Fruit fly (Drosophila melanogaster) whole organism, embryonic: Measurements from ENCODE around the gene AGO2.

Experiments used
- Atf-2 ChIP-seq: fragments of 200-800 bp; sonication (Bioruptor generic); optimal IDR thresholded peaks from 2 replicates; lab custom pipeline; 2016; ENCODE audit warnings: missing biosample characterization, missing genetic modification characterization
- B-H2 ChIP-seq: fragments of 200-800 bp; sonication (Bioruptor generic); optimal IDR thresholded peaks from 2 replicates; lab custom pipeline; 2018; ENCODE audit warnings: missing biosample characterization, mild to moderate bottlenecking, missing genetic modification characterization
- BEAF-32 ChIP-seq: fragments of 200-800 bp; sonication (Bioruptor generic); optimal IDR thresholded peaks from 3 replicates; lab custom pipeline; 2017; ENCODE audit warnings: missing biosample characterization, missing genetic modification characterization, mild to moderate bottlenecking, moderate library complexity, missing genetic modification reagents
- Bteb2 ChIP-seq: fragments of 200-800 bp; sonication (Bioruptor generic); optimal IDR thresholded peaks from 2 replicates; lab custom pipeline; 2016; ENCODE audit warnings: missing biosample characterization, missing genetic modification characterization
- CG10979 ChIP-seq: fragments of 200-800 bp; sonication (Bioruptor generic); optimal IDR thresholded peaks from 2 replicates; lab custom pipeline; 2018; ENCODE audit warnings: missing biosample characterization, mild to moderate bottlenecking, missing genetic modification characterization, moderate library complexity
- CG12391 ChIP-seq: fragments of 200-800 bp; sonication (Bioruptor generic); optimal IDR thresholded peaks from 3 replicates; lab custom pipeline; 2018; ENCODE audit warnings: missing biosample characterization, mild to moderate bottlenecking, missing genetic modification characterization, moderate library complexity
- CG13287 ChIP-seq: fragments of 200-800 bp; sonication (Bioruptor generic); IDR thresholded peaks from 2 replicates; pipeline ENCODE4 v1.3.6; 2022; ENCODE audit warnings: missing biosample characterization, missing genetic modification characterization; ENCODE audit not compliant: partially characterized antibody
- CG15479 ChIP-seq: fragments of 200-800 bp; sonication (Bioruptor generic); optimal IDR thresholded peaks from 3 replicates; lab custom pipeline; 2019; ENCODE audit warnings: missing biosample characterization, mild to moderate bottlenecking, missing genetic modification characterization, moderate library complexity
- CG17328 ChIP-seq: fragments of 200-800 bp; sonication (Bioruptor generic); IDR thresholded peaks from 2 replicates; pipeline ENCODE4 v1.3.6; 2022; ENCODE audit warnings: missing biosample characterization, missing genetic modification characterization
- CG2889 ChIP-seq: fragments of 200-800 bp; sonication (Bioruptor generic); IDR thresholded peaks from 3 replicates; pipeline ENCODE4 v1.3.6; 2022; ENCODE audit warnings: missing biosample characterization, missing genetic modification characterization
- CG34422 ChIP-seq: fragments of 200-800 bp; sonication (Bioruptor generic); IDR thresholded peaks from 3 replicates; pipeline ENCODE4 v1.3.6; 2022; ENCODE audit warnings: missing biosample characterization, missing genetic modification characterization
- CG7786 ChIP-seq: fragments of 200-800 bp; sonication (Bioruptor generic); optimal IDR thresholded peaks from 2 replicates; lab custom pipeline; 2016; ENCODE audit warnings: missing biosample characterization, missing genetic modification characterization
- CG8290 ChIP-seq, 3 experiments: fragments of 200-800 bp; sonication (Bioruptor generic); optimal IDR thresholded peaks; 2 replicates each; lab custom pipeline; 2016 to 2019; ENCODE audit warnings: missing biosample characterization in 3 of 3, missing genetic modification characterization in 3 of 3, mild to moderate bottlenecking in 2 of 3, moderate library complexity in 1 of 3
- CG9437 ChIP-seq: fragments of 200-800 bp; sonication (Bioruptor generic); optimal IDR thresholded peaks from 2 replicates; lab custom pipeline; 2018; ENCODE audit warnings: missing biosample characterization, mild to moderate bottlenecking, missing genetic modification characterization
- CG9817 ChIP-seq: fragments of 200-800 bp; sonication (Bioruptor generic); optimal IDR thresholded peaks from 2 replicates; lab custom pipeline; 2018; ENCODE audit warnings: missing biosample characterization, mild to moderate bottlenecking, missing genetic modification characterization, moderate library complexity
- Camta ChIP-seq: fragments of 200-800 bp; sonication (Bioruptor generic); optimal IDR thresholded peaks from 2 replicates; lab custom pipeline; 2016; ENCODE audit warnings: missing biosample characterization, missing genetic modification characterization
- Dbx ChIP-seq: fragments of 200-800 bp; sonication (Bioruptor generic); IDR thresholded peaks from 3 replicates; pipeline ENCODE4 v1.3.6; 2022; ENCODE audit warnings: missing biosample characterization, missing genetic modification characterization
- Doc3 ChIP-seq: fragments of 200-800 bp; sonication (Bioruptor generic); IDR thresholded peaks from 3 replicates; pipeline ENCODE4 v1.3.6; 2022; ENCODE audit warnings: missing biosample characterization, missing genetic modification characterization; ENCODE audit not compliant: partially characterized antibody
- Dp ChIP-seq: fragments of 200-800 bp; sonication (Bioruptor generic); optimal IDR thresholded peaks from 2 replicates; lab custom pipeline; 2018; ENCODE audit warnings: missing biosample characterization, mild to moderate bottlenecking, missing genetic modification characterization, moderate library complexity
- Fer3 ChIP-seq: fragments of 200-800 bp; sonication (Bioruptor generic); optimal IDR thresholded peaks from 2 replicates; lab custom pipeline; 2018; ENCODE audit warnings: missing biosample characterization, mild to moderate bottlenecking, missing genetic modification characterization, moderate library complexity
- Hmx ChIP-seq: fragments of 200-800 bp; sonication (Bioruptor generic); optimal IDR thresholded peaks from 2 replicates; lab custom pipeline; 2016; ENCODE audit warnings: missing biosample characterization, missing genetic modification characterization
- Hr39 ChIP-seq: fragments of >200 bp; optimal IDR thresholded peaks from 2 replicates; lab custom pipeline; 2017
- Hr78 ChIP-seq, 2 experiments: fragments of 200-800 bp in 1 of 2; fragments of >200 bp in 1 of 2; sonication (Bioruptor generic) in 1 of 2; optimal IDR thresholded peaks; 2 replicates each; lab custom pipeline; 2017 to 2019; ENCODE audit warnings: missing biosample characterization in 2 of 2, missing genetic modification characterization in 2 of 2, mild to moderate bottlenecking in 1 of 2, moderate library complexity in 1 of 2
- Nf-YB ChIP-seq: fragments of 200-800 bp; sonication (Bioruptor generic); optimal IDR thresholded peaks from 3 replicates; lab custom pipeline; 2019; ENCODE audit warnings: missing biosample characterization, mild to moderate bottlenecking, missing genetic modification characterization, moderate library complexity
- PHDP ChIP-seq: fragments of 200-800 bp; sonication (Bioruptor generic); optimal IDR thresholded peaks from 3 replicates; lab custom pipeline; 2018; ENCODE audit warnings: missing biosample characterization, mild to moderate bottlenecking, missing genetic modification characterization, moderate library complexity
- Pdp1 ChIP-seq, 2 experiments: fragments of 200-800 bp; sonication (Bioruptor generic); optimal IDR thresholded peaks; 3 replicates each; lab custom pipeline; 2016; ENCODE audit warnings: missing biosample characterization in 2 of 2, missing genetic modification characterization in 2 of 2, mild to moderate bottlenecking in 1 of 2, moderate library complexity in 1 of 2
- Ptx1 ChIP-seq: fragments of 200-800 bp; sonication (Bioruptor generic); IDR thresholded peaks from 2 replicates; pipeline ENCODE4 v1.3.6; 2022; ENCODE audit warnings: missing biosample characterization, missing genetic modification characterization
- Rfx ChIP-seq: fragments of 200-800 bp; sonication (Bioruptor generic); IDR thresholded peaks from 2 replicates; pipeline ENCODE4 v1.3.6; 2022; ENCODE audit warnings: missing biosample characterization, missing genetic modification characterization
- Rx ChIP-seq: fragments of 200-800 bp; sonication (Bioruptor generic); IDR thresholded peaks from 2 replicates; pipeline ENCODE4 v1.3.6; 2022; ENCODE audit warnings: missing biosample characterization, missing genetic modification characterization
- Spps ChIP-seq: fragments of 200-800 bp; sonication (Bioruptor generic); optimal IDR thresholded peaks from 2 replicates; lab custom pipeline; 2018; ENCODE audit warnings: missing biosample characterization, mild to moderate bottlenecking, missing genetic modification characterization
- al ChIP-seq: fragments of 200-800 bp; sonication (Bioruptor generic); IDR thresholded peaks from 2 replicates; pipeline ENCODE4 v1.3.6; 2022; ENCODE audit warnings: missing biosample characterization, missing genetic modification characterization
- dimm ChIP-seq: fragments of 200-800 bp; sonication (Bioruptor generic); IDR thresholded peaks from 2 replicates; pipeline ENCODE4 v1.3.6; 2022; ENCODE audit warnings: missing biosample characterization, missing genetic modification characterization
- dmrt11E ChIP-seq: fragments of 200-800 bp; sonication (Bioruptor generic); optimal IDR thresholded peaks from 3 replicates; lab custom pipeline; 2018; ENCODE audit warnings: missing biosample characterization, mild to moderate bottlenecking, missing genetic modification characterization, moderate library complexity
- fru ChIP-seq: fragments of >200 bp; optimal IDR thresholded peaks from 2 replicates; lab custom pipeline; 2017
- gfzf ChIP-seq: fragments of 200-800 bp; sonication (Bioruptor generic); optimal IDR thresholded peaks from 2 replicates; lab custom pipeline; 2016; ENCODE audit warnings: missing biosample characterization, mild to moderate bottlenecking, missing genetic modification characterization, moderate library complexity
- h ChIP-seq: fragments of >200 bp; optimal IDR thresholded peaks from 2 replicates; lab custom pipeline; 2017
- her ChIP-seq: fragments of 200-800 bp; sonication (Bioruptor generic); optimal IDR thresholded peaks from 2 replicates; lab custom pipeline; 2016; ENCODE audit warnings: missing biosample characterization, missing genetic modification characterization
- nau ChIP-seq: fragments of 200-800 bp; sonication (Bioruptor generic); optimal IDR thresholded peaks from 3 replicates; lab custom pipeline; 2017; ENCODE audit warnings: missing biosample characterization, mild to moderate bottlenecking, missing genetic modification characterization, missing genetic modification reagents
- org-1 ChIP-seq: fragments of 200-800 bp; sonication (Bioruptor generic); optimal IDR thresholded peaks from 2 replicates; lab custom pipeline; 2017; ENCODE audit warnings: missing biosample characterization, missing genetic modification characterization
- pan ChIP-seq, 4 experiments: fragments of >200 bp in 3 of 4; fragments of 200-800 bp in 1 of 4; sonication (Bioruptor generic) in 1 of 4; optimal IDR thresholded peaks in 3 of 4; IDR thresholded peaks in 1 of 4; 2 replicates each; pipeline versions ENCODE4 v1.3.6 to Lab custom; 2017 to 2022; ENCODE audit warnings: missing biosample characterization in 2 of 4, missing genetic modification characterization in 2 of 4, mixed read lengths in 1 of 4
- peb ChIP-seq: fragments of 200-800 bp; sonication (Bioruptor generic); IDR thresholded peaks from 2 replicates; pipeline ENCODE4 v1.3.6; 2022; ENCODE audit warnings: missing biosample characterization, missing genetic modification characterization
- pum ChIP-seq: fragments of 200-800 bp; sonication (Bioruptor generic); optimal IDR thresholded peaks from 2 replicates; lab custom pipeline; 2016; ENCODE audit warnings: missing biosample characterization, missing genetic modification characterization
- sc ChIP-seq, 3 experiments: fragments of >200 bp in 2 of 3; fragments of 200-800 bp in 1 of 3; sonication (Bioruptor generic) in 1 of 3; optimal IDR thresholded peaks; 2 replicates in 2 of 3; 3 replicates in 1 of 3; lab custom pipeline; 2017; ENCODE audit warnings: mild to moderate bottlenecking in 1 of 3, missing biosample characterization in 1 of 3, missing genetic modification characterization in 1 of 3, missing genetic modification reagents in 1 of 3
- sisA ChIP-seq: fragments of 200-800 bp; sonication (Bioruptor generic); IDR thresholded peaks from 2 replicates; pipeline ENCODE4 v1.3.6; 2022; ENCODE audit warnings: missing biosample characterization, missing genetic modification characterization
- sna ChIP-seq: fragments of 200-800 bp; sonication (Bioruptor generic); IDR thresholded peaks from 2 replicates; pipeline ENCODE4 v1.3.6; 2022; ENCODE audit warnings: missing biosample characterization, missing genetic modification characterization; ENCODE audit not compliant: partially characterized antibody
- sug ChIP-seq: fragments of 200-800 bp; optimal IDR thresholded peaks from 2 replicates; lab custom pipeline; 2019; ENCODE audit warnings: missing biosample characterization, mild to moderate bottlenecking, missing genetic modification characterization, moderate library complexity
- vfl ChIP-seq: fragments of 200-800 bp; sonication (Bioruptor generic); optimal IDR thresholded peaks from 2 replicates; lab custom pipeline; 2016; ENCODE audit warnings: missing biosample characterization, missing genetic modification characterization
- wor ChIP-seq: fragments of 200-800 bp; sonication (Bioruptor generic); IDR thresholded peaks from 2 replicates; pipeline ENCODE4 v1.3.6; 2022; ENCODE audit warnings: missing biosample characterization, missing genetic modification characterization

AGO2 gene

DNA sequence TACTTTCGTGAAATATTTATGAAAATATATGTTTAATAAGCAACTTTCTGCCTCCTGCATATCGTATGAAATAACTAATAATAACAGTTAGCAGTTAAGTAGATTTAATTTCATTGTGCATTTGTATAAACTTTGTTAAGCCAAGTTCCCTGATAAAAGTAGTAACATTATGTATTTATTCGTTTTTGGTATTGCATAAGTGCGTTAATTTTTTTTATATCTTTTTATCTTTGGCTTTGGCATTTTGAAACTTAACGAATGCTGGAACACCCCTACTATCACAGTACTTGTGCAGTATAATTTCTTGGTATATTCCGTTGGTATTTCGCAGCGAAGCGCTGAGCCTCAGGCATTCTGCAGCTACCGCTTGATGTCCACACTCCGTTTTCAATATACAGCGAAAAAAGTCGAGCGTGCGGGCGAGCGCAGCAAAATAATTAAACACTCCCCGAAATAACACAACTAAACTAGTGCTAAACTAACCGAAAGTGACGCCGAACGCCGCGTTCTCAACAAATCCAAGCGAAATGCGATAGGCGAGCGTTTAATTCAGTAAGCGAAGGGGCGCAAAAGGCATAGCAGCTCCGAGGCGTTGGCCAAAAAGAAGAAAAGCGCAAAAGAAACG lies 34.7 kb downstream of the AGO2 start, which contains the start of gene RhoGAP71E (continued):
- TF ChIP-seq dmrt11E (tag; lab: Kevin White, UChicago) = peak; percentile 21
- TF ChIP-seq CG12391 = peak; percentile 41
- TF ChIP-seq Fer3 (tag; lab: Kevin White, UChicago) = peak; percentile 31
- no peak for TF ChIP-seq pan (optimal IDR thresholded peaks at IDR 0.05; lab: Kevin White, UChicago)
- TF ChIP-seq pan (GFP tag; optimal IDR thresholded peaks at IDR 0.05 in 1 of 2, IDR thresholded peaks at IDR 0.05 in 1 of 2) = peak in 1 of 2 experiments; percentile 53
- TF ChIP-seq sisA (GFP tag; lab: Robert Waterston, UW) = peak; percentile 33
- peak; percentile 8 for TF ChIP-seq Bteb2 (GFP tag; lab: Kevin White, UChicago)
- TF ChIP-seq Ptx1 (GFP tag; lab: Robert Waterston, UW) = peak; percentile 26; the same call in 1 of the 2 replicates
- TF ChIP-seq Dbx = peak; percentile 62; the same call in 1 of the 3 replicates
- TF ChIP-seq CG9437 (GFP tag; lab: Kevin White, UChicago) = no peak
- TF ChIP-seq org-1 (GFP tag; lab: Kevin White, UChicago) = no peak
- peak in 1 of 2 experiments; percentile 48 for TF ChIP-seq Pdp1 (GFP tag; optimal IDR thresholded peaks at IDR 0.05; lab: Kevin White, UChicago)
- no peak for TF ChIP-seq wor
- no peak for TF ChIP-seq Camta (GFP tag; lab: Kevin White, UChicago)
- TF ChIP-seq Rx = 0 out of 2 replicates have a peak, but pooled peaks have one; percentile 24
- no peak for TF ChIP-seq fru (lab: Kevin White, UChicago)
- TF ChIP-seq CG15479 (GFP tag; lab: Kevin White, UChicago) = no peak
- TF ChIP-seq Spps (tag; lab: Kevin White, UChicago) = no peak
- TF ChIP-seq Hr78 (GFP tag; optimal IDR thresholded peaks at IDR 0.05; lab: Kevin White, UChicago) = no peak
- TF ChIP-seq CG8290 (GFP tag; optimal IDR thresholded peaks at IDR 0.05; lab: Kevin White, UChicago) = no peak
- TF ChIP-seq CG8290 (tag; optimal IDR thresholded peaks at IDR 0.05; lab: Kevin White, UChicago) = peak in 1 of 2 experiments; percentile 85
- no peak for TF ChIP-seq peb (GFP tag; lab: Robert Waterston, UW)
- TF ChIP-seq CG2889 (GFP tag; lab: Robert Waterston, UW) = no peak
- TF ChIP-seq CG34422 (GFP tag; lab: Robert Waterston, UW) = no peak; the same call in 1 of the 3 replicates
- TF ChIP-seq h (lab: Kevin White, UChicago) = no peak
- no peak for TF ChIP-seq pum (GFP tag; lab: Kevin White, UChicago)
- no peak for TF ChIP-seq vfl (GFP tag; lab: Kevin White, UChicago)
- TF ChIP-seq B-H2 = peak; percentile 8
- peak; percentile 46; the same call in 1 of the 2 replicates for TF ChIP-seq CG17328 (GFP tag; lab: Robert Waterston, UW)
- peak; percentile 74 for TF ChIP-seq Rfx (GFP tag; lab: Robert Waterston, UW)
- TF ChIP-seq BEAF-32 = peak; percentile 17
- TF ChIP-seq Doc3 (GFP tag; lab: Robert Waterston, UW) = no peak
- TF ChIP-seq CG13287 (GFP tag; lab: Robert Waterston, UW) = peak; percentile 53
- no peak for TF ChIP-seq Hmx (GFP tag; lab: Kevin White, UChicago)
- TF ChIP-seq Atf-2 = no peak
- peak; percentile 51; the same call in 1 of the 2 replicates for TF ChIP-seq al
- peak; percentile 94 for TF ChIP-seq her (GFP tag; lab: Kevin White, UChicago)
- TF ChIP-seq gfzf = peak; percentile 89
- no peak for TF ChIP-seq sna (GFP tag; lab: Robert Waterston, UW)
- peak; percentile 23 for TF ChIP-seq PHDP (tag; lab: Kevin White, UChicago)
- peak; percentile 32 for TF ChIP-seq CG9817 (tag; lab: Kevin White, UChicago)
- TF ChIP-seq CG10979 (tag; lab: Kevin White, UChicago) = peak; percentile 28
- TF ChIP-seq sc (optimal IDR thresholded peaks at IDR 0.05; lab: Kevin White, UChicago) = no peak
- TF ChIP-seq sc (GFP tag; optimal IDR thresholded peaks at IDR 0.05; lab: Kevin White, UChicago) = no peak
- TF ChIP-seq CG7786 = no peak
- peak; percentile 21 for TF ChIP-seq Nf-YB (GFP tag; lab: Kevin White, UChicago)
- no peak for TF ChIP-seq Hr39 (lab: Kevin White, UChicago)
- peak; percentile 17 for TF ChIP-seq nau
- no peak for TF ChIP-seq dimm (GFP tag; lab: Robert Waterston, UW)
- peak; percentile 11 for TF ChIP-seq Dp (GFP tag; lab: Kevin White, UChicago)
- peak; percentile 57 for TF ChIP-seq sug (tag; lab: Kevin White, UChicago)
